Worm (Caenorhabditis elegans) whole organism, late embryonic: ENCODE results near the gene fis-1.
"Not testable (repeated sequence)": the region's sequence is repeated elsewhere in the genome, so short reads cannot be mapped to it uniquely, and the experiment has no call there.

Experiments
- C08G9.2 ChIP-seq: sonication (generic microtip); optimal IDR thresholded peaks from 2 replicates; lab custom pipeline; 2016; ENCODE audit warnings: mild to moderate bottlenecking, missing genetic modification characterization, moderate library complexity, missing compliant biosample characterization
- C38D4.7 ChIP-seq: fragments of 200-800 bp; sonication (Bioruptor generic); optimal IDR thresholded peaks from 2 replicates; lab custom pipeline; 2018; ENCODE audit warnings: mild to moderate bottlenecking, missing genetic modification characterization, moderate library complexity, missing compliant biosample characterization
- F13H6.1 ChIP-seq: sonication (generic microtip); optimal IDR thresholded peaks from 2 replicates; lab custom pipeline; 2016; ENCODE audit warnings: missing genetic modification characterization, missing compliant biosample characterization
- K02D7.2 ChIP-seq: sonication (generic microtip); optimal IDR thresholded peaks from 2 replicates; lab custom pipeline; 2017; ENCODE audit warnings: mild to moderate bottlenecking, missing genetic modification characterization, missing compliant biosample characterization
- Y22D7AL.16 ChIP-seq: sonication (generic microtip); optimal IDR thresholded peaks from 2 replicates; lab custom pipeline; 2016; ENCODE audit warnings: missing genetic modification characterization, missing compliant biosample characterization
- ceh-14 ChIP-seq: sonication (generic microtip); optimal IDR thresholded peaks from 2 replicates; lab custom pipeline; 2016; ENCODE audit warnings: missing genotype, missing genetic modification characterization, missing compliant biosample characterization
- ceh-19 ChIP-seq: fragments of 200-800 bp; sonication (Bioruptor generic); optimal IDR thresholded peaks from 2 replicates; lab custom pipeline; 2018; ENCODE audit warnings: mild to moderate bottlenecking, missing genetic modification characterization, missing compliant biosample characterization
- ceh-2 ChIP-seq: sonication (generic microtip); optimal IDR thresholded peaks from 2 replicates; lab custom pipeline; 2016; ENCODE audit warnings: missing genotype, missing genetic modification characterization, missing compliant biosample characterization
- ceh-31 ChIP-seq: sonication (generic microtip); optimal IDR thresholded peaks from 2 replicates; lab custom pipeline; 2016; ENCODE audit warnings: missing genetic modification characterization, missing compliant biosample characterization
- ceh-34 ChIP-seq: sonication (generic microtip); optimal IDR thresholded peaks from 2 replicates; lab custom pipeline; 2016; ENCODE audit warnings: mild to moderate bottlenecking, missing genetic modification characterization, missing compliant biosample characterization
- ceh-48 ChIP-seq: sonication (generic microtip); optimal IDR thresholded peaks from 2 replicates; lab custom pipeline; 2016; ENCODE audit warnings: missing genetic modification characterization, inconsistent platforms, missing compliant biosample characterization
- ceh-6 ChIP-seq: fragments of 200-800 bp; sonication (Bioruptor generic); optimal IDR thresholded peaks from 2 replicates; lab custom pipeline; 2018; ENCODE audit warnings: mild to moderate bottlenecking, missing genetic modification characterization, missing compliant biosample characterization
- che-1 ChIP-seq: sonication (generic microtip); optimal IDR thresholded peaks from 2 replicates; lab custom pipeline; 2016; ENCODE audit warnings: mild to moderate bottlenecking, missing genetic modification characterization, missing compliant biosample characterization
- dmd-4 ChIP-seq: sonication (generic microtip); optimal IDR thresholded peaks from 2 replicates; lab custom pipeline; 2016; ENCODE audit warnings: borderline replicate concordance, missing genetic modification characterization, missing compliant biosample characterization
- dve-1 ChIP-seq: sonication (generic microtip); optimal IDR thresholded peaks from 2 replicates; lab custom pipeline; 2017; ENCODE audit warnings: antibody characterized with exemption, mild to moderate bottlenecking, missing genetic modification characterization, missing compliant biosample characterization
- elt-2 ChIP-seq: sonication (generic microtip); optimal IDR thresholded peaks from 2 replicates; lab custom pipeline; 2016; ENCODE audit warnings: missing genetic modification reagents, missing genetic modification characterization, missing compliant biosample characterization
- ets-4 ChIP-seq: sonication (generic microtip); optimal IDR thresholded peaks from 2 replicates; lab custom pipeline; 2016; ENCODE audit warnings: missing genetic modification characterization, missing compliant biosample characterization
- eyg-1 ChIP-seq: sonication (generic microtip); optimal IDR thresholded peaks from 2 replicates; lab custom pipeline; 2016; ENCODE audit warnings: missing genotype, missing genetic modification characterization, missing compliant biosample characterization
- fax-1 ChIP-seq: sonication (generic microtip); optimal IDR thresholded peaks from 2 replicates; lab custom pipeline; 2016; ENCODE audit warnings: missing genotype, missing genetic modification characterization, missing compliant biosample characterization
- fkh-10 ChIP-seq: fragments of 150-350 bp; optimal IDR thresholded peaks from 2 replicates; lab custom pipeline; 2014; ENCODE audit warnings: missing biosample characterization, missing genetic modification reagents, missing genetic modification characterization
- hlh-13 ChIP-seq: fragments of 200-800 bp; sonication (Bioruptor generic); optimal IDR thresholded peaks from 2 replicates; lab custom pipeline; 2018; ENCODE audit warnings: mild to moderate bottlenecking, missing genetic modification characterization, missing compliant biosample characterization
- hlh-15 ChIP-seq: sonication (generic microtip); optimal IDR thresholded peaks from 2 replicates; lab custom pipeline; 2016; ENCODE audit warnings: missing genetic modification characterization, missing compliant biosample characterization
- hlh-8 ChIP-seq: sonication (generic microtip); optimal IDR thresholded peaks from 2 replicates; lab custom pipeline; 2016; ENCODE audit warnings: missing genotype, missing genetic modification characterization, missing compliant biosample characterization
- lim-6 ChIP-seq: sonication (generic microtip); optimal IDR thresholded peaks from 2 replicates; lab custom pipeline; 2016; ENCODE audit warnings: missing genetic modification characterization, missing compliant biosample characterization
- lin-11 ChIP-seq: fragments of 200-800 bp; sonication (Bioruptor generic); optimal IDR thresholded peaks from 2 replicates; lab custom pipeline; 2018; ENCODE audit warnings: mild to moderate bottlenecking, missing genetic modification characterization, missing compliant biosample characterization
- nfya-1 ChIP-seq: sonication (generic microtip); optimal IDR thresholded peaks from 2 replicates; lab custom pipeline; 2017; ENCODE audit warnings: missing genetic modification characterization, mild to moderate bottlenecking, missing compliant biosample characterization, antibody characterized with exemption, moderate library complexity
- odd-2 ChIP-seq: sonication (generic microtip); optimal IDR thresholded peaks from 2 replicates; lab custom pipeline; 2017; ENCODE audit warnings: antibody characterized with exemption, mild to moderate bottlenecking, missing genetic modification characterization, missing compliant biosample characterization
- pat-9 ChIP-seq: fragments of 200-800 bp; sonication (Bioruptor generic); optimal IDR thresholded peaks from 2 replicates; lab custom pipeline; 2018; ENCODE audit warnings: mild to moderate bottlenecking, missing genetic modification characterization, moderate library complexity, missing compliant biosample characterization
- pax-1 ChIP-seq: fragments of 150-350 bp; optimal IDR thresholded peaks from 2 replicates; lab custom pipeline; 2014; ENCODE audit warnings: missing biosample characterization, missing genetic modification characterization
- pha-2 ChIP-seq: sonication (generic microtip); optimal IDR thresholded peaks from 2 replicates; lab custom pipeline; 2017; ENCODE audit warnings: mild to moderate bottlenecking, missing genetic modification characterization, missing compliant biosample characterization
- pha-4 ChIP-seq: fragments of 150-350 bp; optimal IDR thresholded peaks from 2 replicates; lab custom pipeline; 2018; ENCODE audit warnings: missing biosample characterization, missing genetic modification reagents, missing genetic modification characterization
- pqm-1 ChIP-seq: sonication (generic microtip); optimal IDR thresholded peaks from 2 replicates; lab custom pipeline; 2016; ENCODE audit warnings: missing genetic modification characterization, missing compliant biosample characterization
- ref-2 ChIP-seq: sonication (generic microtip); optimal IDR thresholded peaks from 2 replicates; lab custom pipeline; 2016; ENCODE audit warnings: missing genetic modification characterization, missing compliant biosample characterization
- rnt-1 ChIP-seq: sonication (generic microtip); optimal IDR thresholded peaks from 2 replicates; lab custom pipeline; 2016; ENCODE audit warnings: missing genetic modification characterization, missing compliant biosample characterization
- tbx-2 ChIP-seq: sonication (generic microtip); optimal IDR thresholded peaks from 2 replicates; lab custom pipeline; 2016; ENCODE audit warnings: missing genetic modification characterization, missing compliant biosample characterization
- tbx-7 ChIP-seq: sonication (generic microtip); optimal IDR thresholded peaks from 2 replicates; lab custom pipeline; 2016; ENCODE audit warnings: missing genotype, missing genetic modification characterization, missing compliant biosample characterization
- unc-3 ChIP-seq, 2 experiments: fragments of 200-800 bp in 1 of 2; sonication (Bioruptor generic) in 1 of 2; sonication (generic microtip) in 1 of 2; conservative IDR thresholded peaks in 1 of 2; optimal IDR thresholded peaks in 1 of 2; 2 replicates each; pipeline versions ENCODE4 v1.3.6 to Lab custom; 2016 to 2022; ENCODE audit warnings: missing compliant biosample characterization in 2 of 2, missing genetic modification characterization in 2 of 2, missing genetic modification reagents in 1 of 2
- unc-42 ChIP-seq: sonication (generic microtip); optimal IDR thresholded peaks from 2 replicates; lab custom pipeline; 2016; ENCODE audit warnings: missing genotype, missing genetic modification characterization, missing compliant biosample characterization
- unc-86 ChIP-seq: sonication (generic microtip); optimal IDR thresholded peaks from 2 replicates; lab custom pipeline; 2016; ENCODE audit warnings: missing genetic modification characterization, missing compliant biosample characterization
- zip-5 ChIP-seq: sonication (generic microtip); optimal IDR thresholded peaks from 2 replicates; lab custom pipeline; 2016; ENCODE audit warnings: missing genetic modification characterization, missing compliant biosample characterization
- ztf-16 ChIP-seq: sonication (generic microtip); optimal IDR thresholded peaks from 2 replicates; lab custom pipeline; 2017; ENCODE audit warnings: missing genetic modification characterization, missing compliant biosample characterization

Gene fis-1

ce11 chrII:6770030-6770429, 15.1 kb downstream of the fis-1 start:
- TF ChIP-seq K02D7.2 (tag; lab: Kevin White, UChicago) (no peak), ref-2 (tag; lab: Kevin White, UChicago) (no peak), lin-11 (tag; lab: Kevin White, UChicago) (no peak), ceh-48 (tag; lab: Kevin White, UChicago) (no peak), ceh-34 (tag; lab: Kevin White, UChicago) (no peak), tbx-7 (tag; lab: Kevin White, UChicago) (no peak), hlh-13 (GFP tag; lab: Kevin White, UChicago) (no peak), unc-42 (tag; lab: Kevin White, UChicago) (no peak), dve-1 (tag; lab: Kevin White, UChicago) (no peak), unc-86 (tag; lab: Kevin White, UChicago) (no peak), che-1 (no peak), F13H6.1 (tag; lab: Kevin White, UChicago) (no peak), odd-2 (tag; lab: Kevin White, UChicago) (no peak), ceh-6 (GFP tag; lab: Kevin White, UChicago) (no peak), dmd-4 (tag; lab: Kevin White, UChicago) (no peak), pat-9 (no peak), eyg-1 (tag; lab: Kevin White, UChicago) (no peak), pqm-1 (tag; lab: Kevin White, UChicago) (no peak)

- no peak for TF ChIP-seq hlh-13 (GFP tag; lab: Kevin White, UChicago)
- TF ChIP-seq Y22D7AL.16, result no peak
- TF ChIP-seq unc-42 (tag; lab: Kevin White, UChicago), result peak; percentile 29
- TF ChIP-seq unc-3 (GFP tag; conservative IDR thresholded peaks at IDR 0.05; lab: Robert Waterston, UW), result no peak
- TF ChIP-seq unc-3 (tag; optimal IDR thresholded peaks at IDR 0.05; lab: Kevin White, UChicago), result peak; percentile 34
These were observed 17.5 kb downstream of the fis-1 start for ce11 chrII:6772482-6772881.

ce11 chrII:6775076-6775475, 20.1 kb downstream of the fis-1 start, which contains the start of gene agr-1:
TSS of gene agr-1 (minus strand) at chrII:6775176.
- TF ChIP-seq pha-2 (tag; lab: Kevin White, UChicago); C38D4.7 (GFP tag; lab: Kevin White, UChicago); C08G9.2 (tag; lab: Kevin White, UChicago): not testable (repeated sequence)

- TF ChIP-seq pha-4 (no peak), rnt-1 (peak; percentile 33), pax-1 (tag; lab: Kevin White, UChicago) (no peak), lim-6 (tag; lab: Kevin White, UChicago) (peak; percentile 14), fax-1 (no peak), ref-2 (tag; lab: Kevin White, UChicago) (peak; percentile 35), ceh-2 (peak; percentile 77), nfya-1 (peak; percentile 4), ets-4 (tag; lab: Kevin White, UChicago) (peak; percentile 67), zip-5 (tag; lab: Kevin White, UChicago) (peak; percentile 59), tbx-7 (tag; lab: Kevin White, UChicago) (peak; percentile 82), hlh-15 (tag; lab: Kevin White, UChicago) (no peak), C08G9.2 (tag; lab: Kevin White, UChicago) (peak; percentile 83), hlh-8 (tag; lab: Kevin White, UChicago) (peak; percentile 72), ceh-31 (tag; lab: Kevin White, UChicago) (peak; percentile 88), ceh-14 (tag; lab: Kevin White, UChicago) (peak; percentile 22), fkh-10 (GFP tag; lab: Kevin White, UChicago) (no peak), ceh-19 (GFP tag; lab: Kevin White, UChicago) (no peak), unc-42 (tag; lab: Kevin White, UChicago) (peak; percentile 32), tbx-2 (tag; lab: Kevin White, UChicago) (peak; percentile 74), elt-2 (tag; lab: Kevin White, UChicago) (peak; percentile 39), ztf-16 (tag; lab: Kevin White, UChicago) (no peak), ceh-34 (tag; lab: Kevin White, UChicago) (peak; percentile 9)
These were observed 21.6 kb downstream of the fis-1 start, which contains the start of gene ssup-72 for ce11 chrII:6776418-6777034. TSS of gene ssup-72 (plus strand) at chrII:6776598.
